Worm (Caenorhabditis elegans) whole organism, L2 larva: ENCODE data around the gene fbxb-57.
A peak's percentile ranks its signal among the peaks of the same experiment; 100 is the strongest.
"Not testable (repeated sequence)": the region's sequence is repeated elsewhere in the genome, so short reads cannot be mapped to it uniquely, and the experiment has no call there.

ENCODE experiments used
- C34F6.9 ChIP-seq: fragments of 150-350 bp; optimal IDR thresholded peaks from 2 replicates; lab custom pipeline; 2014; ENCODE audit warnings: missing biosample characterization, missing genetic modification characterization
- F13H6.1 ChIP-seq: sonication (generic microtip); optimal IDR thresholded peaks from 2 replicates; lab custom pipeline; 2016; ENCODE audit warnings: missing genetic modification characterization, missing compliant biosample characterization
- R02D3.7 ChIP-seq: fragments of 150-350 bp; optimal IDR thresholded peaks from 2 replicates; lab custom pipeline; 2014; ENCODE audit warnings: missing biosample characterization, missing genetic modification characterization
- Y55F3AM.14 ChIP-seq: fragments of 200-800 bp; sonication (Bioruptor generic); optimal IDR thresholded peaks from 2 replicates; lab custom pipeline; 2018; ENCODE audit warnings: mild to moderate bottlenecking, missing genetic modification characterization, missing compliant biosample characterization
- ZK546.5 ChIP-seq: sonication (generic microtip); optimal IDR thresholded peaks from 2 replicates; lab custom pipeline; 2017; ENCODE audit warnings: missing biosample characterization, missing genetic modification characterization
- alr-1 ChIP-seq: fragments of 150-350 bp; optimal IDR thresholded peaks from 2 replicates; lab custom pipeline; 2014; ENCODE audit warnings: missing biosample characterization, missing genetic modification characterization
- aly-2 ChIP-seq: fragments of 150-350 bp; optimal IDR thresholded peaks from 2 replicates; lab custom pipeline; 2014; ENCODE audit warnings: missing biosample characterization, missing genetic modification characterization
- ama-1 ChIP-seq: fragments of 150-350 bp; optimal IDR thresholded peaks from 2 replicates; lab custom pipeline; 2018; ENCODE audit warnings: inconsistent platforms
- blmp-1 ChIP-seq: sonication (generic microtip); optimal IDR thresholded peaks from 2 replicates; lab custom pipeline; 2017; ENCODE audit warnings: missing genetic modification characterization, mild to moderate bottlenecking, missing compliant biosample characterization, antibody characterized with exemption, moderate library complexity; ENCODE audit not compliant: insufficient read depth
- ceh-16 ChIP-seq: fragments of 150-350 bp; optimal IDR thresholded peaks from 2 replicates; lab custom pipeline; 2014; ENCODE audit warnings: missing biosample characterization, missing genetic modification characterization
- ceh-82 ChIP-seq: fragments of 150-350 bp; optimal IDR thresholded peaks from 2 replicates; lab custom pipeline; 2014; ENCODE audit warnings: missing biosample characterization, missing genetic modification characterization
- crh-2 ChIP-seq: sonication (generic microtip); optimal IDR thresholded peaks from 2 replicates; lab custom pipeline; 2017; ENCODE audit warnings: missing biosample characterization, missing genetic modification characterization
- dmd-4 ChIP-seq: sonication (generic microtip); optimal IDR thresholded peaks from 2 replicates; lab custom pipeline; 2017; ENCODE audit warnings: missing biosample characterization, missing genetic modification characterization
- egl-27 ChIP-seq: sonication (generic microtip); optimal IDR thresholded peaks from 3 replicates; lab custom pipeline; 2017; ENCODE audit warnings: missing biosample characterization, missing genetic modification reagents, missing genetic modification characterization
- elt-3 ChIP-seq: sonication (generic microtip); optimal IDR thresholded peaks from 2 replicates; lab custom pipeline; 2017; ENCODE audit warnings: missing biosample characterization, missing genetic modification characterization
- fos-1 ChIP-seq: fragments of 150-350 bp; optimal IDR thresholded peaks from 2 replicates; lab custom pipeline; 2014; ENCODE audit warnings: missing biosample characterization, missing genetic modification characterization
- gmeb-1 ChIP-seq: fragments of 150-350 bp; optimal IDR thresholded peaks from 2 replicates; lab custom pipeline; 2014; ENCODE audit warnings: missing biosample characterization, missing genetic modification characterization
- lin-13 ChIP-seq: fragments of 150-350 bp; optimal IDR thresholded peaks from 2 replicates; lab custom pipeline; 2014; ENCODE audit warnings: missing biosample characterization, missing genetic modification reagents, missing genetic modification characterization
- lin-39 ChIP-seq: fragments of 150-350 bp; optimal IDR thresholded peaks from 2 replicates; lab custom pipeline; 2014; ENCODE audit warnings: missing biosample characterization, missing genetic modification reagents, missing genetic modification characterization
- mab-5 ChIP-seq: fragments of 150-350 bp; optimal IDR thresholded peaks from 2 replicates; lab custom pipeline; 2014; ENCODE audit warnings: missing biosample characterization, missing genetic modification characterization
- mbf-1 ChIP-seq: sonication (generic microtip); optimal IDR thresholded peaks from 2 replicates; lab custom pipeline; 2017; ENCODE audit warnings: missing biosample characterization, missing genetic modification characterization
- mdl-1 ChIP-seq, 2 experiments: fragments of 150-350 bp in 1 of 2; sonication (generic microtip) in 1 of 2; optimal IDR thresholded peaks; 2 replicates each; lab custom pipeline; 2017; ENCODE audit warnings: missing biosample characterization in 2 of 2, missing genetic modification characterization in 2 of 2
- nhr-10 ChIP-seq: sonication (generic microtip); optimal IDR thresholded peaks from 2 replicates; lab custom pipeline; 2017; ENCODE audit warnings: missing biosample characterization, missing genetic modification characterization
- nhr-11 ChIP-seq: fragments of 150-350 bp; optimal IDR thresholded peaks from 2 replicates; lab custom pipeline; 2014; ENCODE audit warnings: missing biosample characterization, missing genetic modification characterization
- nhr-12 ChIP-seq: fragments of 150-350 bp; optimal IDR thresholded peaks from 2 replicates; lab custom pipeline; 2014; ENCODE audit warnings: missing biosample characterization, missing genetic modification characterization
- nhr-23 ChIP-seq: fragments of 150-350 bp; optimal IDR thresholded peaks from 2 replicates; lab custom pipeline; 2014; ENCODE audit warnings: missing biosample characterization, missing genetic modification reagents, missing genetic modification characterization
- nhr-237 ChIP-seq: fragments of 150-350 bp; optimal IDR thresholded peaks from 2 replicates; lab custom pipeline; 2014; ENCODE audit warnings: missing biosample characterization, missing genetic modification characterization
- nhr-25 ChIP-seq: fragments of 150-350 bp; sonication (generic microtip); optimal IDR thresholded peaks from 3 replicates; lab custom pipeline; 2014; ENCODE audit warnings: missing biosample characterization, missing genetic modification characterization
- nhr-6 ChIP-seq: fragments of 150-350 bp; optimal IDR thresholded peaks from 2 replicates; lab custom pipeline; 2014; ENCODE audit warnings: missing biosample characterization, missing genetic modification characterization
- nhr-77 ChIP-seq: fragments of 150-350 bp; optimal IDR thresholded peaks from 2 replicates; lab custom pipeline; 2014; ENCODE audit warnings: missing biosample characterization, missing genetic modification characterization
- peb-1 ChIP-seq: fragments of 150-350 bp; optimal IDR thresholded peaks from 2 replicates; lab custom pipeline; 2014; ENCODE audit warnings: missing biosample characterization, missing genetic modification characterization
- sem-4 ChIP-seq: fragments of 150-350 bp; optimal IDR thresholded peaks from 2 replicates; lab custom pipeline; 2014; ENCODE audit warnings: missing biosample characterization, missing genetic modification reagents, missing genetic modification characterization
- sma-3 ChIP-seq: sonication (generic microtip); optimal IDR thresholded peaks from 2 replicates; lab custom pipeline; 2016; ENCODE audit warnings: missing genetic modification reagents, missing genetic modification characterization, missing compliant biosample characterization
- sma-9 ChIP-seq, 2 experiments: fragments of 150-350 bp in 1 of 2; sonication (generic microtip) in 1 of 2; optimal IDR thresholded peaks; 2 replicates each; lab custom pipeline; 2014 to 2016; ENCODE audit warnings: missing genetic modification characterization in 2 of 2, mild to moderate bottlenecking in 1 of 2, missing biosample characterization in 1 of 2, missing compliant biosample characterization in 1 of 2, missing genetic modification reagents in 1 of 2, moderate library complexity in 1 of 2
- snpc-4 ChIP-seq: fragments of 150-350 bp; optimal IDR thresholded peaks from 2 replicates; lab custom pipeline; 2014; ENCODE audit warnings: missing biosample characterization, missing genetic modification characterization
- unc-39 ChIP-seq: fragments of 150-350 bp; optimal IDR thresholded peaks from 2 replicates; lab custom pipeline; 2014; ENCODE audit warnings: missing biosample characterization, missing genetic modification characterization
- unc-62 ChIP-seq: fragments of 150-350 bp; optimal IDR thresholded peaks from 2 replicates; lab custom pipeline; 2014; ENCODE audit warnings: missing biosample characterization, missing genetic modification reagents, missing genetic modification characterization
- zag-1 ChIP-seq: fragments of 150-350 bp; optimal IDR thresholded peaks from 2 replicates; lab custom pipeline; 2014; ENCODE audit warnings: missing biosample characterization, missing genetic modification characterization
- ztf-11 ChIP-seq: sonication (generic microtip); optimal IDR thresholded peaks from 2 replicates; lab custom pipeline; 2017; ENCODE audit warnings: missing biosample characterization, missing genetic modification characterization
- ztf-4 ChIP-seq: fragments of 150-350 bp; optimal IDR thresholded peaks from 2 replicates; lab custom pipeline; 2014; ENCODE audit warnings: missing biosample characterization, missing genetic modification characterization

The fbxb-57 gene

ce11 chrV:19309591-19309990 is 21.0 kb downstream of the fbxb-57 start, which contains the start of gene F55C9.11:
TSS of gene F55C9.11 (minus strand) at chrV:19309691.
- TF ChIP-seq peb-1 (no peak), blmp-1 (no peak), Y55F3AM.14 (no peak), sma-3 (no peak), snpc-4 (no peak), zag-1 (tag; lab: Kevin White, UChicago) (no peak)

- no peak for TF ChIP-seq ztf-4 (tag; lab: Kevin White, UChicago)
- TF ChIP-seq nhr-12 (tag; lab: Kevin White, UChicago), result no peak
- TF ChIP-seq alr-1 (tag; lab: Kevin White, UChicago), result no peak
- no peak for TF ChIP-seq R02D3.7 (tag; lab: Kevin White, UChicago)
- no peak for TF ChIP-seq ztf-11
- TF ChIP-seq lin-13, result no peak
- no peak for TF ChIP-seq lin-39 (tag; lab: Kevin White, UChicago)
- TF ChIP-seq dmd-4, result no peak
- TF ChIP-seq unc-62 (GFP tag; lab: Kevin White, UChicago), result no peak
- TF ChIP-seq egl-27, result no peak
- no peak for TF ChIP-seq sem-4 (tag; lab: Kevin White, UChicago)
- no peak for TF ChIP-seq F13H6.1 (tag; lab: Kevin White, UChicago)
- TF ChIP-seq nhr-23, result no peak
- no peak for TF ChIP-seq mdl-1 (tag; optimal IDR thresholded peaks at IDR 0.05; lab: Kevin White, UChicago)
- no peak for TF ChIP-seq blmp-1
- TF ChIP-seq nhr-11 (tag; lab: Kevin White, UChicago), result no peak
- no peak for TF ChIP-seq ZK546.5
- TF ChIP-seq mbf-1, result no peak
- TF ChIP-seq ceh-16 (tag; lab: Kevin White, UChicago), result no peak
These were observed 22.8 kb downstream of the fbxb-57 start, which contains the start of gene C43D7.8 for ce11 chrV:19311391-19311790. TSS of gene C43D7.8 (minus strand) at chrV:19311491.

- TF ChIP-seq sem-4 (tag; lab: Kevin White, UChicago) (no peak), mab-5 (tag; lab: Kevin White, UChicago) (no peak), ceh-82 (tag; lab: Kevin White, UChicago) (no peak), unc-62 (GFP tag; lab: Kevin White, UChicago) (no peak), sma-9 (GFP tag; optimal IDR thresholded peaks at IDR 0.05; lab: Kevin White, UChicago) (no peak), sma-9 (tag; optimal IDR thresholded peaks at IDR 0.05; lab: Kevin White, UChicago) (no peak), gmeb-1 (tag; lab: Kevin White, UChicago) (no peak)
These were observed 24.4 kb downstream of the fbxb-57 start, which contains the start of gene fbxb-64 for ce11 chrV:19312975-19313374. TSS of gene fbxb-64 (plus strand) at chrV:19313275.

- not testable (repeated sequence) for TF ChIP-seq crh-2 (tag; lab: Kevin White, UChicago); egl-27; ceh-16 (tag; lab: Kevin White, UChicago)
These were observed 28.5 kb downstream of the fbxb-57 start, which contains the start of gene srh-208 for ce11 chrV:19317058-19317457. TSS of gene srh-208 (plus strand) at chrV:19317358.

- TF ChIP-seq fos-1 (peak; percentile 38), nhr-237 (tag; lab: Kevin White, UChicago) (no peak)
These were observed 31.0 kb downstream of the fbxb-57 start, which contains the start of gene C43D7.7 for ce11 chrV:19319460-19319995. TSS of gene C43D7.7 (minus strand) at chrV:19319510.

- TF ChIP-seq Y55F3AM.14 (no peak), nhr-237 (tag; lab: Kevin White, UChicago) (no peak), zag-1 (tag; lab: Kevin White, UChicago) (no peak), nhr-10 (tag; lab: Kevin White, UChicago) (no peak), nhr-6 (tag; lab: Kevin White, UChicago) (no peak), unc-39 (tag; lab: Kevin White, UChicago) (no peak), F13H6.1 (tag; lab: Kevin White, UChicago) (no peak), mbf-1 (no peak), nhr-25 (tag; lab: Kevin White, UChicago) (no peak), ama-1 (lab: Kevin White, UChicago) (no peak), aly-2 (tag; lab: Kevin White, UChicago) (no peak), R02D3.7 (tag; lab: Kevin White, UChicago) (no peak), elt-3 (no peak), nhr-77 (tag; lab: Kevin White, UChicago) (no peak), peb-1 (no peak), egl-27 (no peak), C34F6.9 (no peak), sma-3 (no peak), nhr-12 (tag; lab: Kevin White, UChicago) (no peak)
These were observed 31.8 kb downstream of the fbxb-57 start, which contains the start of gene sdz-6 for ce11 chrV:19320385-19320784. TSS of gene sdz-6 (plus strand) at chrV:19320613.
